Worm (Caenorhabditis elegans) whole organism, L2 larva: ENCODE data around the gene F26D11.1.

Experiments
- aly-2 ChIP-seq: fragments of 150-350 bp; optimal IDR thresholded peaks from 2 replicates; lab custom pipeline; 2014; ENCODE audit warnings: missing biosample characterization, missing genetic modification characterization
- ceh-82 ChIP-seq: fragments of 150-350 bp; optimal IDR thresholded peaks from 2 replicates; lab custom pipeline; 2014; ENCODE audit warnings: missing biosample characterization, missing genetic modification characterization
- crh-2 ChIP-seq: sonication (generic microtip); optimal IDR thresholded peaks from 2 replicates; lab custom pipeline; 2017; ENCODE audit warnings: missing biosample characterization, missing genetic modification characterization
- lin-39 ChIP-seq: fragments of 150-350 bp; optimal IDR thresholded peaks from 2 replicates; lab custom pipeline; 2014; ENCODE audit warnings: missing biosample characterization, missing genetic modification reagents, missing genetic modification characterization
- nhr-21 ChIP-seq: fragments of 150-350 bp; optimal IDR thresholded peaks from 2 replicates; lab custom pipeline; 2014; ENCODE audit warnings: missing biosample characterization, missing genetic modification characterization
- nhr-6 ChIP-seq: fragments of 150-350 bp; optimal IDR thresholded peaks from 2 replicates; lab custom pipeline; 2014; ENCODE audit warnings: missing biosample characterization, missing genetic modification characterization
- snpc-4 ChIP-seq: fragments of 150-350 bp; optimal IDR thresholded peaks from 2 replicates; lab custom pipeline; 2014; ENCODE audit warnings: missing biosample characterization, missing genetic modification characterization
- unc-39 ChIP-seq: fragments of 150-350 bp; optimal IDR thresholded peaks from 2 replicates; lab custom pipeline; 2014; ENCODE audit warnings: missing biosample characterization, missing genetic modification characterization

- TF ChIP-seq unc-39 (no peak), aly-2 (no peak), lin-39 (tag; lab: Kevin White, UChicago) (no peak), crh-2 (tag; lab: Kevin White, UChicago) (no peak), nhr-6 (tag; lab: Kevin White, UChicago) (no peak), snpc-4 (no peak), nhr-21 (tag; lab: Kevin White, UChicago) (no peak), ceh-82 (tag; lab: Kevin White, UChicago) (no peak)
Observed at ce11 chrV:8010846-8011245, 29.5 kb downstream of the F26D11.1 start, which contains the start of gene lmtr-2.
